Fruit fly (Drosophila melanogaster) whole organism: ENCODE data around the gene CG3604.

Source experiments
- CG8478 ChIP-seq: fragments of >200 bp; optimal IDR thresholded peaks from 2 replicates; lab custom pipeline; 2018; ENCODE audit warnings: inconsistent platforms
- Dll ChIP-seq: fragments of >200 bp; optimal IDR thresholded peaks from 2 replicates; lab custom pipeline; 2017
- pan ChIP-seq: fragments of >200 bp; optimal IDR thresholded peaks from 2 replicates; lab custom pipeline; 2017
- psq ChIP-seq: fragments of >200 bp; optimal IDR thresholded peaks from 2 replicates; lab custom pipeline; 2017
- usp ChIP-seq: fragments of >200 bp; optimal IDR thresholded peaks from 2 replicates; lab custom pipeline; 2017; ENCODE audit warnings: missing biosample characterization, missing genetic modification characterization, mixed read lengths

dm6 chr2L:3731055-3731454 lies 33.4 kb upstream of the CG3604 start:
- TF ChIP-seq pan, result no peak
- TF ChIP-seq usp, result no peak
- no peak for TF ChIP-seq psq (lab: Kevin White, UChicago)
- no peak for TF ChIP-seq CG8478
- TF ChIP-seq Dll (lab: Kevin White, UChicago), result no peak
